Worm (Caenorhabditis elegans): Measurements from ENCODE around the gene F48G7.13.

DNA sequence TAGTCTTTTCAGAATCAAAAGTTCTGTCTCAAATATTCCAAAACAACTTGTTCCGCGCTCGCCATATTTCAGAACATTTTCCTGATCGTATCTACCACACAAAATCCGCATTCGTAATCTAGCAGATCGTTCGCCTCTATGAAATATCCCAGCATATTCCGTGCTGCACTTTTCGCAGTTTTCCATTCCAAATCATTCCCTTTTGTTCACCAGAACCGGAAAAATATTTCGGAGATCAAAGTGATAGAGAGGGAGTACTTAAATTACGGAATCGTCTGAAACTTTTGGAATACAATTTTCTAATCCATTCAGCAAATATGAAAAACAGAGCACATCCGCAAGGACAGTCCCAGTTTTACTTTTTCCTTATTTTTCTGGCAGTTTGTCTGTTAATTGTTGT is 27.6 kb upstream of the F48G7.13 start, which contains the start of gene K06H6.1:
- TF ChIP-seq aly-2 (tag; optimal IDR thresholded peaks at IDR 0.05) (no peak), nhr-76 (tag; optimal IDR thresholded peaks at IDR 0.05) (no peak), zag-1 (tag; optimal IDR thresholded peaks at IDR 0.05) (no peak), dsc-1 (tag; optimal IDR thresholded peaks at IDR 0.05) (no peak), nhr-47 (tag; optimal IDR thresholded peaks at IDR 0.05) (no peak), lin-35 (GFP tag; optimal IDR thresholded peaks at IDR 0.05) (no peak), swsn-7 (tag; optimal IDR thresholded peaks at IDR 0.05) (no peak), blmp-1 (tag; optimal IDR thresholded peaks at IDR 0.05) (no peak), fos-1 (tag; optimal IDR thresholded peaks at IDR 0.05) (no peak), nhr-77 (tag; optimal IDR thresholded peaks at IDR 0.05) (no peak), unc-62 (GFP tag; optimal IDR thresholded peaks at IDR 0.05) (no peak), unc-86 (tag; optimal IDR thresholded peaks at IDR 0.05) (no peak)
